Fruit fly (Drosophila melanogaster): ENCODE measurements around the gene CG43739.

Gene CG43739

dm6 chr2L:20918733-20919132 is at the start of gene CG43739, which contains the start of gene sky (continued):
- peak; percentile 38 for TF ChIP-seq ems (GFP tag; optimal IDR thresholded peaks at IDR 0.05)
- peak; percentile 80 for TF ChIP-seq Neu2 (GFP tag; optimal IDR thresholded peaks at IDR 0.05; ENCODE audit: borderline replicate concordance)
- peak; percentile 52 for TF ChIP-seq stwl (tag; optimal IDR thresholded peaks at IDR 0.05)
- TF ChIP-seq trem (tag; optimal IDR thresholded peaks at IDR 0.05), result peak; percentile 52
- no peak for TF ChIP-seq CG33557 (GFP tag; optimal IDR thresholded peaks at IDR 0.05)
- TF ChIP-seq cwo (GFP tag; optimal IDR thresholded peaks at IDR 0.05), result no peak
- TF ChIP-seq Med (GFP tag), result peak; percentile 90
- peak; percentile 24 for TF ChIP-seq lab (GFP tag; optimal IDR thresholded peaks at IDR 0.05)
- TF ChIP-seq CG6683 (GFP tag; optimal IDR thresholded peaks at IDR 0.05), result no peak
- TF ChIP-seq repo (GFP tag; optimal IDR thresholded peaks at IDR 0.05), result peak; percentile 10
- peak; percentile 59 for TF ChIP-seq CHES-1-like (GFP tag; optimal IDR thresholded peaks at IDR 0.05)
- peak; percentile 41 for TF ChIP-seq Camta (GFP tag; optimal IDR thresholded peaks at IDR 0.05)
- TF ChIP-seq CG11456 (GFP tag; IDR thresholded peaks at IDR 0.05), result peak; percentile 46; the same call in 1 of the 3 replicates
- no peak for TF ChIP-seq Nf-YB (GFP tag; optimal IDR thresholded peaks at IDR 0.05)
- peak; percentile 4 for TF ChIP-seq CG10979 (tag; optimal IDR thresholded peaks at IDR 0.05)
- peak; percentile 65 for TF ChIP-seq nmo (GFP tag; optimal IDR thresholded peaks at IDR 0.05)
- TF ChIP-seq chif (GFP tag; optimal IDR thresholded peaks at IDR 0.05), result peak in 1 of 2 experiments; percentile 13
- TF ChIP-seq CG10543 (GFP tag; optimal IDR thresholded peaks at IDR 0.05), result no peak
- TF ChIP-seq phol (tag; optimal IDR thresholded peaks at IDR 0.05), result peak; percentile 34
- peak; percentile 94 for TF ChIP-seq Dref (GFP tag; IDR thresholded peaks at IDR 0.05)
- TF ChIP-seq amos (GFP tag; IDR thresholded peaks at IDR 0.05; ENCODE audit: partially characterized antibody), result peak; percentile 91
- TF ChIP-seq CG30020 (tag; optimal IDR thresholded peaks at IDR 0.05), result no peak
- TF ChIP-seq CG1647 (GFP tag; optimal IDR thresholded peaks at IDR 0.05), result no peak
- TF ChIP-seq CG15514 (GFP tag; optimal IDR thresholded peaks at IDR 0.05), result peak; percentile 72
- peak; percentile 66 for TF ChIP-seq HmgZ (tag; optimal IDR thresholded peaks at IDR 0.05)
- TF ChIP-seq dimm (GFP tag; IDR thresholded peaks at IDR 0.05), result no peak
- 0 out of 2 replicates have a peak, but pooled peaks have one; percentile 33 for TF ChIP-seq Drgx (GFP tag; IDR thresholded peaks at IDR 0.05)
- peak; percentile 74 for TF ChIP-seq sens (GFP tag)
- TF ChIP-seq D19B (GFP tag; optimal IDR thresholded peaks at IDR 0.05), result no peak
- TF ChIP-seq E2f2 (GFP tag; IDR thresholded peaks at IDR 0.05), result peak; percentile 99
- TF ChIP-seq CG5245 (GFP tag; optimal IDR thresholded peaks at IDR 0.05), result no peak
- peak; percentile 59 for TF ChIP-seq Rfx (GFP tag; IDR thresholded peaks at IDR 0.05)
- no peak for TF ChIP-seq CG16815 (GFP tag; optimal IDR thresholded peaks at IDR 0.05)
- TF ChIP-seq ci (GFP tag; IDR thresholded peaks at IDR 0.05), result no peak; the same call in 2 of the 3 replicates
- no peak for TF ChIP-seq Lim3 (GFP tag; IDR thresholded peaks at IDR 0.05)
- TF ChIP-seq pnt (GFP tag; optimal IDR thresholded peaks at IDR 0.05), result no peak
- peak; percentile 85 for TF ChIP-seq Ets65A (GFP tag)
- peak; percentile 80 for TF ChIP-seq CG2116 (GFP tag; optimal IDR thresholded peaks at IDR 0.05)
- TF ChIP-seq CG9817 (tag; optimal IDR thresholded peaks at IDR 0.05), result no peak
- no peak for TF ChIP-seq CG18011 (GFP tag; optimal IDR thresholded peaks at IDR 0.05)
- TF ChIP-seq CG11247 (GFP tag; IDR thresholded peaks at IDR 0.05), result 0 out of 2 replicates have a peak, but pooled peaks have one; percentile 51
- TF ChIP-seq lov (optimal IDR thresholded peaks at IDR 0.05), result no peak
- TF ChIP-seq lov (GFP tag; IDR thresholded peaks at IDR 0.05), result 0 out of 3 replicates have a peak, but pooled peaks have one; percentile 22
- no peak for TF ChIP-seq psq (GFP tag; optimal IDR thresholded peaks at IDR 0.05)
- peak; percentile 17 for TF ChIP-seq CG10654 (GFP tag; optimal IDR thresholded peaks at IDR 0.05)
- peak; percentile 4 for TF ChIP-seq CG10209 (GFP tag; optimal IDR thresholded peaks at IDR 0.05)
- no peak for TF ChIP-seq Lhr (GFP tag; optimal IDR thresholded peaks at IDR 0.05)
- no peak for TF ChIP-seq Sox102F (GFP tag; optimal IDR thresholded peaks at IDR 0.05)
- TF ChIP-seq kni (GFP tag; optimal IDR thresholded peaks at IDR 0.05), result peak; percentile 29
- TF ChIP-seq chinmo (GFP tag; IDR thresholded peaks at IDR 0.05; ENCODE audit: partially characterized antibody), result no peak
- no peak for TF ChIP-seq CG12942 (GFP tag; optimal IDR thresholded peaks at IDR 0.05)
